Worm (Caenorhabditis elegans): ENCODE data around the gene cbn-1.

The cbn-1 gene

DNA sequence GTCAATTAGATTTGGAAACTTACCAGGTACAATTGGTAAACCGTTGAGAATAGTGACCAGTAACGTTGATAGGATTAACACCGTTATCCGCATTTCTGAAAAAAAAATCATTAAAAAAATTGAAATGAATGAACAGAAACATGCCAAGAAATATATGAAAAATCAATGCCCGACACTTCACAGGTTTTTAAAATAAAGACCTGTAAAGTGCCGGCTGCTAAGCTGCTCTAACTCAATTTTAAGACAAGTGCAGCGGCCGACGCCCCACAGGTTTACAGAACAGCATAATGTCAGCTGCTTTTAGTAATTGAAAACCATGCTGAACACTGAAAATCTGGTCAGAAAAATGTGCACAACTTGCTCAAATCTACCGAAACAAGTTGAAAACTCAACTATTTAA is at the start of gene cbn-1:
Gene cbn-1 (minus strand): TSS at position 101 of the 400 bp plus-strand sequence.
- TF ChIP-seq zag-1 (tag; optimal IDR thresholded peaks at IDR 0.05), result no peak
- no peak for TF ChIP-seq fos-1 (tag; optimal IDR thresholded peaks at IDR 0.05)
- no peak for TF ChIP-seq ztf-4 (tag; optimal IDR thresholded peaks at IDR 0.05)
- no peak for TF ChIP-seq unc-39 (tag; optimal IDR thresholded peaks at IDR 0.05)
- no peak for TF ChIP-seq nhr-10 (tag; optimal IDR thresholded peaks at IDR 0.05)
- TF ChIP-seq Y55F3AM.14 (GFP tag; optimal IDR thresholded peaks at IDR 0.05), result no peak
- no peak for TF ChIP-seq lin-39 (tag; optimal IDR thresholded peaks at IDR 0.05)

DNA sequence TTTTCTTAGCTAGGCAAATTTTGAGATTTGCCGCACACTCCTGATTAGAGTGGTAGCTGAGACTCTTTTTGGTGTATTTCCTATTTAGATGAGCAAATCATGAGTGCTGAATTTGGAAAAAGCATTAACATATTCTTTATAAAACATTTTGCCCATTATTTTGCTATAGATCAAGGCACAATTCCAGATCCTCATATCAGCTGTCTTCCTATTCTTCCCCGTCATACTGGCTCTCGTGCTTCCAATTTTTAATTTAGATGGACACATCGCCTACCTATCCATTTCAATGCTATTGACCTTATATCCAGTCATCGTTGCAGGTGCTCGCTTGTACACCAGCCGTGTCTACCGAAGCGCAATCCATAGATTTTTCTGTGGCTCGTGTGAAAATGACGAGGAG is 47.6 kb upstream of the cbn-1 start, which contains the start of gene C03H5.7:
Gene C03H5.7 (plus strand): TSS at position 301 of the 400 bp plus-strand sequence.
- TF ChIP-seq C34F6.9 (tag; optimal IDR thresholded peaks at IDR 0.05), result no peak
- no peak for TF ChIP-seq peb-1 (tag; optimal IDR thresholded peaks at IDR 0.05)
- TF ChIP-seq zag-1 (tag; optimal IDR thresholded peaks at IDR 0.05), result no peak
- TF ChIP-seq ceh-16 (tag; optimal IDR thresholded peaks at IDR 0.05), result no peak
- no peak for TF ChIP-seq elt-3 (tag; optimal IDR thresholded peaks at IDR 0.05)
- TF ChIP-seq skn-1 (tag; optimal IDR thresholded peaks at IDR 0.05), result no peak
- no peak for TF ChIP-seq blmp-1 (tag; optimal IDR thresholded peaks at IDR 0.05; ENCODE audit: insufficient read depth)
- no peak for TF ChIP-seq Y55F3AM.14 (GFP tag; optimal IDR thresholded peaks at IDR 0.05)

DNA sequence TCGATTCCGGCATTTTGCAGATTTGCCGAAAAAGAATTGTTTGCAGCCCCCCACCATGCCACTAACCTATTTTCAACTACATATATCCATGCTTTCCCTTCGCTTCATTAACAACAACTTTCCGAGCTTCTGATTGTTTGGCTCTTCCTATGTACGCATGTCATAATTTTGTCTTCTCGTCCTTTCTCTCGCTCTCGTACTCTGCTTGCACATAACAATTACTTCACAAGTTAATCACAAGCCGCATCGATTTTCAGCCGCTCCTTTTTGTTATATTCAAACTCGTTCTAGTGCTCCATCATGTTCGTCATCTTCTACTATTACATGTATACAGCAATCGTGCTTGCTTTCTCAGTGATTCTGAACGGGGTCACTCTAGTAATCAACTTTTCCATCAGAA is 46.0 kb upstream of the cbn-1 start, which contains the start of gene C03H5.9:
Gene C03H5.9 (plus strand): TSS at position 301 of the 400 bp plus-strand sequence.
- TF ChIP-seq mdl-1 (tag; optimal IDR thresholded peaks at IDR 0.05) (no peak), egl-27 (tag; optimal IDR thresholded peaks at IDR 0.05) (no peak), lin-39 (tag; optimal IDR thresholded peaks at IDR 0.05) (no peak), elt-3 (tag; optimal IDR thresholded peaks at IDR 0.05) (no peak), aly-2 (tag; optimal IDR thresholded peaks at IDR 0.05) (no peak), ztf-1 (GFP tag; conservative IDR thresholded peaks at IDR 0.05) (no peak), F13H6.1 (tag; optimal IDR thresholded peaks at IDR 0.05) (no peak)

DNA sequence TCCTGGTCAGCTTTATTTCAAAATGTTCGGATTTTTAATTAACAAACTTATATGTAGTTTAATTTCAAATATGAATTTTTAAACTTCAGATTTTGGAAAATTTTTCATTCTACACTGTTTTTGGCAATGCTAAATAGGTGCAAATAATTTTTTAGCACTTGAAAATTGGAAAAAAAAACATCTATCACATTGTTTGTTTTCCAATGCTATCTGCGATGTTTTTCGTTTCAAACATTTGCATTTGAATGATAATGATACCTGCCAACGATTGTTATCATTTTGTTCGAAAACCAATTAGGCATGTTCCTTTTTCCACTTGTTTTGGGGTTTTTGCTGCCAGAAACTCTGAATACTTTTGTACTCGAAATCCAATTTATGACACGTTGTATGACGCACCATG is 42.6 kb upstream of the cbn-1 start, which contains the start of gene C03H5.4:
Gene C03H5.4 (plus strand): TSS at position 301 of the 400 bp plus-strand sequence.
- TF ChIP-seq lsy-2 (tag; optimal IDR thresholded peaks at IDR 0.05) (no peak), lin-13 (GFP tag; optimal IDR thresholded peaks at IDR 0.05) (no peak), ztf-1 (GFP tag; conservative IDR thresholded peaks at IDR 0.05) (no peak), ztf-11 (tag; optimal IDR thresholded peaks at IDR 0.05) (no peak), nhr-12 (tag; optimal IDR thresholded peaks at IDR 0.05) (no peak), ceh-16 (tag; optimal IDR thresholded peaks at IDR 0.05) (no peak), zag-1 (tag; optimal IDR thresholded peaks at IDR 0.05) (no peak), ztf-4 (tag; optimal IDR thresholded peaks at IDR 0.05) (no peak), dmd-4 (tag; optimal IDR thresholded peaks at IDR 0.05) (no peak), nhr-10 (tag; optimal IDR thresholded peaks at IDR 0.05) (no peak), R02D3.7 (tag; optimal IDR thresholded peaks at IDR 0.05) (no peak), unc-55 (GFP tag; optimal IDR thresholded peaks at IDR 0.05) (no peak), skn-1 (tag; optimal IDR thresholded peaks at IDR 0.05) (no peak), aly-2 (tag; optimal IDR thresholded peaks at IDR 0.05) (no peak)

DNA sequence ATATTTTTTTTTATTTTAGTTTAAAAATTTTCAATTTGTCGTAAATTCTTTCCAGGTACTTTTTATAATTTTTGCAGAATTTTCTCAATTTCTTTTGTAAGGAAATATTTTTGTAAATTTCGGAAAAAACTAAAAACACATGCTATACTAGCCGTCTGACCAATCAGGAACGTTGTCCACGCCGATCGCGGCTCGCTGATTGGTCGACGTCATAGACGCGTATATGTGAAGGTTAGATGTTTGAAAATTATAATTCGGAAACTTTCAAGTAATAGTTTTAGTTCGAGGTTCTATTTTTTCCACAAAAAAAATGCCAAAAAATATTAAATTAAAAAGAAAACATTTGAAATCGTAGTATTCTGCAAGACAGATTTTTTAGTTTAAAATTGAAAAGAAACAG is 39.9 kb upstream of the cbn-1 start:
- no peak for TF ChIP-seq ama-1 (optimal IDR thresholded peaks at IDR 0.05)
- no peak for TF ChIP-seq peb-1 (tag; optimal IDR thresholded peaks at IDR 0.05)
- TF ChIP-seq nhr-23 (tag; optimal IDR thresholded peaks at IDR 0.05), result no peak

DNA sequence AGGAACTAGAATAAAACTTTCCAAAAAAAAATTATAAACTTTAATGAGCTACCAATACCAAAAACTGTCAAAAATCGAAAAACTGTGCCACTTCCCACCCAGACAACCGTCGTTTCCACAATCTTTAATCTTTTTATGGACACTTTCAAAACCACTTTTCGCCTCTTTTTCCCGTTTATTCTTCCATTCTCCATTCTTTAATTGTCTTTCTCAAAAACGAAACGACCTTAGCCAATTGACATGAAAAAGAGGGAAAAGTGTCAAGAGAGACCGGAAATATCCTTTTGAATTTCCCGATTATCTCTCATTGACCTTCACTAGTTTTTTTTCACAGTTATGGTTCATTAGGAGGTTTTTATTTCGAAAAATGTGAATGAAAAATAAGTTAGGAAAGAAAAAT is 39.2 kb upstream of the cbn-1 start:
- TF ChIP-seq unc-39 (tag; optimal IDR thresholded peaks at IDR 0.05), result no peak
- no peak for TF ChIP-seq snpc-4 (tag; optimal IDR thresholded peaks at IDR 0.05)
- no peak for TF ChIP-seq skn-1 (tag; optimal IDR thresholded peaks at IDR 0.05)
- no peak for TF ChIP-seq ZK546.5 (tag; optimal IDR thresholded peaks at IDR 0.05)
- TF ChIP-seq ceh-16 (tag; optimal IDR thresholded peaks at IDR 0.05), result no peak
- no peak for TF ChIP-seq nhr-21 (tag; optimal IDR thresholded peaks at IDR 0.05)
- no peak for TF ChIP-seq mab-5 (tag; optimal IDR thresholded peaks at IDR 0.05)
- TF ChIP-seq fos-1 (tag; optimal IDR thresholded peaks at IDR 0.05), result no peak
- TF ChIP-seq lin-39 (tag; optimal IDR thresholded peaks at IDR 0.05), result no peak
- no peak for TF ChIP-seq Y55F3AM.14 (GFP tag; optimal IDR thresholded peaks at IDR 0.05)
- TF ChIP-seq R02D3.7 (tag; optimal IDR thresholded peaks at IDR 0.05), result no peak
- no peak for TF ChIP-seq nhr-12 (tag; optimal IDR thresholded peaks at IDR 0.05)
- TF ChIP-seq dmd-4 (tag; optimal IDR thresholded peaks at IDR 0.05), result no peak
- TF ChIP-seq gmeb-1 (tag; optimal IDR thresholded peaks at IDR 0.05), result no peak

All from whole organism, L2 larva.